Fruit fly (Drosophila melanogaster) whole organism, embryonic: Measurements from ENCODE around the gene Kyat.

ENCODE experiments used
- CG15601 ChIP-seq: fragments of 200-800 bp; sonication (Bioruptor generic); optimal IDR thresholded peaks from 3 replicates; lab custom pipeline; 2019; ENCODE audit warnings: missing biosample characterization, mild to moderate bottlenecking, missing genetic modification characterization, moderate library complexity
- CG43689 ChIP-seq: fragments of 200-800 bp; sonication (Bioruptor generic); IDR thresholded peaks from 2 replicates; pipeline ENCODE4 v1.3.6; 2022; ENCODE audit warnings: missing biosample characterization, missing genetic modification characterization
- cwo ChIP-seq: fragments of 200-800 bp; sonication (Bioruptor generic); optimal IDR thresholded peaks from 3 replicates; lab custom pipeline; 2017; ENCODE audit warnings: missing biosample characterization, missing genetic modification characterization, mild to moderate bottlenecking, moderate library complexity, missing genetic modification reagents
- ttk ChIP-seq: fragments of 200-800 bp; sonication (Bioruptor generic); IDR thresholded peaks from 2 replicates; pipeline ENCODE4 v2.1.2; 2022; ENCODE audit warnings: missing biosample characterization, missing genetic modification characterization

DNA sequence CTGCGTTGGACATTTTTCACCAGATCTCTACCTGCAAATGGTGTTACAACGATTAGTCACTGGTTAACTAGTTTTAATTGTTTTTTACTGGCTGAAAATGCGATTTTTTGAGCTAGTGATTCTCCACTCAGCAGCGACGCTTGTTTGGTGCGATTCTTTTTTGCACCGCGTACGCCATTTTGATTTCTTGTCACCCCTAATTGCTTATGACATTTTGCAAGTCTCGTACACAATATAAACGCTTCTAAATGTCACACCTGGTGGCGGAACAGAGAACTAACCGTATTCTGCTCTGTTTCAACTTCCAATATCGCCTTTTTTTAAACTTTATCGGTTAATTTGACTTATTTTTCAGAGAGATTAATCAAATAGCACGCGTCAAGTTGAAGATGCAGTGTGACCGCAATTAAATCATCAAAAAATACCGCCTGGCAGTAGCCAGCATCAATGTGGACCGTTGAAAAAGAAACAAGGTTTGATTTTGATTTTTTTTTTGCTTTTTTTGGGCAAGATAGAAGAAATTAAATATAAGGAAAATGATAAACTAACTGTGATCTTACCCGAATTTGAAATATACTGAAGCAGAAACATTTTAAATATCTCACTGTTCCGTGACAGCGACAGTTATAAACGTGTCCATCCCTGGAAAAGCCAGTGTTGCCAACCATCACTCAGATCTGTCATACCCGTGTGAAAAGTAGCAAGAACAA lies 3.2 kb downstream of the Kyat start, which contains the start of the genes COX5A and glo:
- TF ChIP-seq CG43689 (GFP tag; lab: Robert Waterston, UW) (no peak), CG15601 (tag; lab: Kevin White, UChicago) (peak; percentile 76), ttk (peak; percentile 61), cwo (peak; percentile 32)
